Fruit fly (Drosophila melanogaster) Kc167 (cell line): ENCODE measurements around the gene Rad9.

Experiments
- Myc ChIP-seq: fragments of >200 bp; optimal IDR thresholded peaks from 2 replicates; lab custom pipeline; 2017; ENCODE audit warnings: missing external identifiers
- Sin3A ChIP-seq: fragments of >200 bp; optimal IDR thresholded peaks from 2 replicates; lab custom pipeline; 2018; ENCODE audit warnings: missing external identifiers
- h ChIP-seq: fragments of >200 bp; optimal IDR thresholded peaks from 3 replicates; lab custom pipeline; 2018; ENCODE audit warnings: missing external identifiers
- insv ChIP-seq: fragments of >200 bp; optimal IDR thresholded peaks from 3 replicates; lab custom pipeline; 2018; ENCODE audit warnings: missing external identifiers
- psq ChIP-seq: fragments of >200 bp; optimal IDR thresholded peaks from 2 replicates; lab custom pipeline; 2017; ENCODE audit warnings: missing external identifiers
- ttk ChIP-seq: sonication (Bioruptor generic); optimal IDR thresholded peaks from 2 replicates; lab custom pipeline; 2017; ENCODE audit warnings: missing external identifiers

Rad9 gene

dm6 chr3L:18823221-18823514, 49.2 kb downstream of the Rad9 start:
- TF ChIP-seq Sin3A = no peak
- TF ChIP-seq ttk (lab: Kevin White, UChicago) = no peak
- no peak for TF ChIP-seq Myc (lab: Kevin White, UChicago)
- TF ChIP-seq h (lab: Kevin White, UChicago) = no peak
- TF ChIP-seq insv (lab: Kevin White, UChicago) = no peak
- TF ChIP-seq psq (lab: Kevin White, UChicago) = no peak

DNA sequence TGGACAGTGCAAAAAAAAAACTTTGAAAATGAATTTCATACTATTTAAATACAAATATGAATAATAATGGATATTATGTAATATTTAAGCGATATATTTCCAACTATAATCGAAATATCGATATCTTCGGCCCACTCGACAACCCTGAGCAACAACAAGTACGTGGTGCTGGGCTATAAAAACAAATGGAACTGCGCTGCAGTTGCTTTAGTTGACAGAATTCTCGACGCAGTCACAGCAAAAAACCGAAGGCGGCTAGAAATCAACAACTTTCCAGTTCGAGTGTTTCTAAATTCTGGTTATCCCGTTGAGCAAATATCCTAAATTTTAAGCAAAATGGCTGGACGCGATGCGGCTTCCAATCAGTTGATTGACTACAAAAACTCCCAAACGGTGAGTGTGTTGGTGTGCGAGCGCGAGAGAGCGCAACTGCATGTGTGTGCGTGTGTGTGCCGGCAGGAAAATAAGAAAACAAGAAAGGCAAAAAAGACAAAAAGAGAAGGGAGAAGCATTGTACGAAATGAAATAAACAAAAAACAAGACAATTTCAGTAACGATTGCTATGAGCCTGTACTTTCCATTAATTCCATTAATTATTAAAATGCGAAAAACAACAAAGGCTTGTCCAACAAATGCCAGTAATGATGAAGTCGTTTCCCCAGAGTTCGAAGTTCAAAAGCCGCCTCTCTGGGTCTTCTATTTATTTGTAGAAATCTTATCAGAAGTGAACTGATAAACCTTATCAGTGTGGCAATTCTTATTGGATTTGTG, 49.7 kb downstream of the Rad9 start, which contains the start of gene Cat:
Cat (plus strand) TSS at position 155 of the 771 bp plus-strand sequence.
- TF ChIP-seq ttk (lab: Kevin White, UChicago) = no peak
- TF ChIP-seq Sin3A = no peak
- TF ChIP-seq Myc (lab: Kevin White, UChicago) = no peak
- no peak for TF ChIP-seq insv (lab: Kevin White, UChicago)
- TF ChIP-seq psq (lab: Kevin White, UChicago) = no peak
- TF ChIP-seq h (lab: Kevin White, UChicago) = no peak

dm6 chr3L:18822049-18822448, 50.3 kb downstream of the Rad9 start:
- TF ChIP-seq insv (lab: Kevin White, UChicago) (no peak), psq (lab: Kevin White, UChicago) (no peak), Myc (lab: Kevin White, UChicago) (no peak), ttk (lab: Kevin White, UChicago) (no peak), h (lab: Kevin White, UChicago) (no peak), Sin3A (no peak)

dm6 chr3L:18820638-18821382, 51.5 kb downstream of the Rad9 start, which contains the start of the genes CG14073 and HipHop:
Gene CG14073, minus strand, starts transcription at chr3L:18820675.
Gene HipHop, plus strand, starts transcription at chr3L:18821171.
- TF ChIP-seq ttk (lab: Kevin White, UChicago) = no peak
- no peak for TF ChIP-seq Myc (lab: Kevin White, UChicago)
- no peak for TF ChIP-seq psq (lab: Kevin White, UChicago)
- TF ChIP-seq insv (lab: Kevin White, UChicago) = no peak
- TF ChIP-seq Sin3A = no peak
- no peak for TF ChIP-seq h (lab: Kevin White, UChicago)
